Worm (Caenorhabditis elegans) whole organism, midembryonic: Measurements from ENCODE around the gene alg-2.
"Not testable (repeated sequence)": the region's sequence is repeated elsewhere in the genome, so short reads cannot be mapped to it uniquely, and the experiment has no call there.

Source experiments
- T22C8.4 ChIP-seq: fragments of 200-800 bp; sonication (Bioruptor generic); IDR thresholded peaks from 2 replicates; pipeline ENCODE4 v1.3.6; 2022; ENCODE audit warnings: missing genetic modification characterization, missing compliant biosample characterization
- cog-1 ChIP-seq: sonication (generic microtip); optimal IDR thresholded peaks from 2 replicates; lab custom pipeline; 2016; ENCODE audit warnings: missing genetic modification characterization, missing compliant biosample characterization
- flt-1 ChIP-seq: fragments of 200-800 bp; sonication (Bioruptor generic); IDR thresholded peaks from 2 replicates; pipeline ENCODE4 v1.3.6; 2022; ENCODE audit warnings: missing genetic modification characterization, missing compliant biosample characterization
- klf-2 ChIP-seq: fragments of 200-800 bp; sonication (Bioruptor generic); conservative IDR thresholded peaks from 2 replicates; pipeline ENCODE4 v1.3.6; 2022; ENCODE audit warnings: missing genetic modification reagents, missing genetic modification characterization, missing compliant biosample characterization
- med-1 ChIP-seq: sonication (generic microtip); optimal IDR thresholded peaks from 2 replicates; lab custom pipeline; 2017; ENCODE audit warnings: missing genetic modification characterization, mild to moderate bottlenecking, missing compliant biosample characterization, antibody characterized with exemption, missing genetic modification reagents; ENCODE audit not compliant: insufficient read depth
- ref-1 ChIP-seq: fragments of 200-800 bp; sonication (Bioruptor generic); conservative IDR thresholded peaks from 2 replicates; pipeline ENCODE4 v1.3.6; 2022; ENCODE audit warnings: missing genetic modification reagents, missing genetic modification characterization, missing compliant biosample characterization
- tab-1 ChIP-seq: fragments of 200-800 bp; sonication (Bioruptor generic); IDR thresholded peaks from 2 replicates; pipeline ENCODE4 v1.3.6; 2022; ENCODE audit warnings: missing genetic modification characterization, missing compliant biosample characterization
- ztf-29 ChIP-seq: fragments of 200-800 bp; sonication (Bioruptor generic); IDR thresholded peaks from 2 replicates; pipeline ENCODE4 v1.3.6; 2022; ENCODE audit warnings: missing genetic modification reagents, missing genetic modification characterization, missing compliant biosample characterization

DNA sequence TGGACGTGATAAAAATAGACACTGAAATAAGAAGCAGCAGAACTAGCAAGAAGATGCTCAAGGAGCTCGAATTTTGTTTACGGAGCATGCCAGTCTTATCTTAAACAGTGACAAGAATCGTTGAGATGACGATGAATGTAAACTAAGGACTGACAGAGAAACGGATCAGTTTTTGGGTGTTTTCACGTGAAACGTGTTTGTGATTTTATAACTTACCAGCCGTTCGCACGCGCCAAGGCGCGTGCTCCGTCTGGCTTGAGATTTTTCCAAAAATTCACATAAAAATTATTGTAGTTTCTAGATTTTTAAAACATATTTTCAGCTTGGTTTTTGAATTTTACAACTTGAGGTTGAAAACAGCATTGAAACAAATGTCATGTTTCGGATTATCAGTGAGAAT, 22.4 kb upstream of the alg-2 start, which contains the start of gene F28A10.5:
- TF ChIP-seq ztf-29 (GFP tag; lab: Robert Waterston, UW); ref-1; T22C8.4 (GFP tag; lab: Robert Waterston, UW); klf-2 (GFP tag; lab: Robert Waterston, UW); cog-1 (tag; lab: Kevin White, UChicago); flt-1; med-1 (GFP tag; lab: Kevin White, UChicago); tab-1 (GFP tag; lab: Robert Waterston, UW): not testable (repeated sequence)
